Worm (Caenorhabditis elegans) whole organism, dauer: Measurements from ENCODE around the gene T21B4.3.

Source experiments
- unc-62 ChIP-seq: sonication (generic microtip); optimal IDR thresholded peaks from 2 replicates; lab custom pipeline; 2017; ENCODE audit warnings: missing biosample characterization, missing genetic modification reagents, missing genetic modification characterization

The T21B4.3 gene

DNA sequence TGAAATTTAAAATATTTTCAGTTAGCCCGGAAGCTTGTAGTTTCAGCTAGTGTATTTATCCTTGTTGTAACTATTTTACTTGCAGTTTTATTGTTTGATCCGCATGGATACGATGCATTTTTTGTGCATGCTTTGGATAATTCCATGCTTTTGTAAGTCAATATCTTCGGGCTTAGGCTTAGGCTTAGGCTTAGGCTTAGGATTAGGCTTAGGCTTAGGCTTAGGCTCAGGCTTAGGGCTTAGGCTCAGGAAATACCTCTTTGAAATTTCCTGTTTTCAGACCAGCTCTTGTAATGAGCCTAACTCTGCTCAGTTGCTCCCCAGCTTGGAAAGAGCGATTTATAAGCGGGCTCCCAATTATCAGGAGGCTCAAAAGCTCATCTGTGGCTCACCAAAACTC lies 29.8 kb downstream of the T21B4.3 start, which contains the start of gene srg-16:
Gene srg-16 (plus strand): TSS at position 87 of the 400 bp plus-strand sequence.
- TF ChIP-seq unc-62 (GFP tag; lab: Kevin White, UChicago) = no peak

DNA sequence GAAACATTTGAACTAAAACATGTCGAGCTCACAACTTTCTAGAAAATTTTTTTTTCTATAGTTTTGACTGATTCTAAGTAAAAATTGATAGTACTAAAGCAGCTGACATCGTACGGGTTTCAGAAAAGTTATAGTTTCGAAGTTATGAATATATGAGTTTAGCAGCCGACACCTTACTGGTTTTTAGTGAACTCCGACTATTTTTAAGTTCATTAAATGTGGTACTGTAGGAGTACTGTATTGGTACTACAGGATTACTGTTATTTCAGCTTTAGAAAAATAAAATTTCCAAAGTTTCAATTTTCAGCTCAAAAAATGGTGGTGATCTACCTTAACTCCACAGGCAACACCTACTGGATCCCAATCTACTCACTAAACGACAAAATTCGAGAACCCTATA lies 31.3 kb downstream of the T21B4.3 start, which contains the start of gene sre-37:
Gene sre-37 (plus strand): TSS at position 301 of the 400 bp plus-strand sequence.
- no peak for TF ChIP-seq unc-62 (GFP tag; lab: Kevin White, UChicago)

DNA sequence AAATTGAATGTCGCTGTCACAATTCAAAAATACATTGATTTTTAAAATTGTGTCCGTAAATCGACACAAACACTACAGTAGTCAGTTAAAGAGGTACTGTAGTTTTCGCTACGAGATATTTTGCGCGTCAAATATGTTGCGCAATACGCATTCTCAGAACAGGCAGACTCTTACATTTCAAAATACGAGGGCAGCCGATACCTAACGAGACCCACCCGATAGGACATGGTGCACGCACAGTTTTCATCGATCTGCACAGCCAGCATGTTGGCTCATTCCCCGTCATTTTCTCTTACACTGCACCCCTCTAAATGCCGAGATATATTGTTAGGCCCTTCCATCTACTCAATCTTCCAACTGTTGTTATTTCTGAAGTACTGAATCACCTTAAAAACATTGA lies 34.6 kb downstream of the T21B4.3 start, which contains the start of gene F15A4.2:
Gene F15A4.2 (plus strand): TSS at position 301 of the 400 bp plus-strand sequence.
- TF ChIP-seq unc-62 (GFP tag; lab: Kevin White, UChicago) = no peak

DNA sequence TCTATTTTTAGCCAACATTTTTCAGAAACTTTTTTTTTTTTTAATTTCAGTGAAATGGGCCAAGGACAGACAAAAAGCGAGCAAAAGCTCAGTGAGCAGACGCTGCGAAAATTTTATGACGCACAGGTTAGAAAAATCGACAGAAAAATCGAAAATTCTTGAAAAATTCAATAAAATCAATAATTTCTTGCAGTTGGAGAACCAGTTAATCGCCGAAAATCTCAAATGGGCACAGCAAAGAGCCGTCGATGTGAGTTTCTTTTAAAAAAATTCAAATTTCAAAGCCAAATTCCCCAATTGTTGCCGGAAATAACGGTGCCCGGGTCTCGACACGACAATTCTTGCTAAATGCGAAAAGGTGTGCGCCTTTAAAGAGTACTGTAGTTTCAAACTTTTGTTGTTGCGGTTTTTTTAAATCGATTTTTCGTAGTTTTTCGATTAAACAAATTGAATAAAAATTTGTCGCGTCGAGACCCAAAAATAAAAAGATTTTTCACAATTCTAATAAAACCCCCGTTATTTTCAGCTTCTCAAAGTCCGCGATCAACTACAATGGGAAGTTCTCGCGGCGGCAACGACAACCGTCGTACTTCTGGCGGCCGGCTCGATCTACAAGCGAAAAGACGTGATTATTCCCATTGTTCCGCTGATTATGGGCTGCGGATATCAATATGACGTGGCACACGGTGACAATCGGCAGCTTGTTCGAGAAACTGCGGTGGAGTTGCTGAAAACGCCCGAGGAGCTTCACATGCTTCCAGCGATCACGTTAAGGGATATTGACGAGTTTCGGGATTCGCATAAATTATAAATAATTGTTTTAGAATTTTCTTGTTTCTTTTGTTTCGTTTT lies 36.1 kb downstream of the T21B4.3 start, which contains the start of gene tag-280:
Gene tag-280 (plus strand): TSS at position 51 of the 852 bp plus-strand sequence.
- no peak for TF ChIP-seq unc-62 (GFP tag; lab: Kevin White, UChicago)

ce11 chrII:12459422-12459821 lies 37.5 kb downstream of the T21B4.3 start, which contains the start of gene tag-281:
Gene tag-281 (plus strand): TSS chrII:12459761.
- no peak for TF ChIP-seq unc-62 (GFP tag; lab: Kevin White, UChicago)

DNA sequence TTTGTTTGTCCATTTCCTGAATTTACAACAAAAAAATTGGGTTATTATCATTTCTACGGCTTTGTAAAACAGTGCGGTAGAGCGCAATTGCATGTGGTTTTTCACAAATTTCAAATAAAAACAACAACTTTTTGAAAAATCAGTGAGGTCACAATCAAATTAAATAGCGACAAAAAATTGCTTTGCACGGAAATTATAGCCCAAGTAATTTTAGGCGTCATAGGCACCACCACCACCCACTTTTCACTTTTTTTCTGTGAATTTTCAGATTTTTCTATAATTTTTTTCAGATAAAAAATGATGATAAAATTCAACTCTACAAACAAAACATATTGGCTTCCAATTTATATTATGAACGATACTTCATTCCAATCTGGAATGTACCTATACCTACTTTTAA lies 39.6 kb downstream of the T21B4.3 start, which contains the start of gene sre-38:
Gene sre-38 (plus strand): TSS at position 301 of the 400 bp plus-strand sequence.
- TF ChIP-seq unc-62 (GFP tag; lab: Kevin White, UChicago) = no peak

- no peak for TF ChIP-seq unc-62 (GFP tag; lab: Kevin White, UChicago)
Observed at ce11 chrII:12456633-12457032, 40.2 kb downstream of the T21B4.3 start, which contains the start of gene sre-32. Gene sre-32 (minus strand): TSS chrII:12456733.

DNA sequence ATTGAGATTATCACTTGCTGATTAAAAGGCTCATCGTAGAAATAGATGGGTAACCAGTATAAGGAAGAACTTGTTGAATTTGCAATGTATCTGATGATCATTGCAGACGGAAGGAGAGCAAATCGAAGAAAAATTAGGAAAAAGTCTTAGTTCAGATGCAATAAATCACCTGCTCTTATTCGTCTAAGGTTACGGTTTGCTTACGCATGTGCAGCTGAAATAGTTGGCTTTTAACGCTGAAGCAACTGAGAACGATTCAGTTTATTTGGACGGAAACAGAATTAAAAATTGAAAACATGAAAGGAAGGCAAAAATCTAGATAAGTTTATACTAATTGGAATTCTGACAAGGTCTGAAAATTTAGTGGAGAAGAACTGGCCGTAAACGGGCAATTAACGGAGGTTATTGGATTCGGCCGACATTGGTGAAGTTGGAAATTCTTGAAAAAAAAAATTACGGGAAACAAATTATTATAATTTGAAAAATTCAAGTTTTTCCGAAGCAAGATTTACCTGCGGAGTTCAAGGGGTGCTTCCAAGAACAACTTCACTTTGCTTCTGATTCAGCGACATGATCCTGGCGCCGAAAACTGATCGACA lies 44.0 kb downstream of the T21B4.3 start, which contains the start of the genes sre-35 and sre-33:
Gene sre-35 (minus strand): TSS at position 101 of the 599 bp plus-strand sequence.
Gene sre-33 (plus strand): TSS at position 549 of the 599 bp plus-strand sequence.
- no peak for TF ChIP-seq unc-62 (GFP tag; lab: Kevin White, UChicago)

DNA sequence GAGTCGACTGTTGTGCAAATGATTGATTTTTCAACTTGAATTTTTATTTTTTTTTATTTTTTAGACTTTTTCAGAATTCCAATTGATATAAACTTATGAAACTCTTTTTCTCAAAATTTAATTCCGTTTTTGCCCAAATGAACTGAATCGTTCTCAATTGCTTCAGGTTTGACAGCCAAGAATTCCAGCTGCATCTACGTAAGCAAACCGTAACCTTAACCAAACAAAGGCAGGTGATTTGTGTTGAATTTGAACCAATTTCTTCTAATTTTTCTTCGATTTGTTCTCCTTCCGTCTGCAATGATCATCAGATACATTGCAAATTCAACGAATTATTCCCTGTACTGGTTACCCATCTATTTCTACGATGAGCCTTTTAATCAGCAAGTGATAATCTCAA lies 47.0 kb downstream of the T21B4.3 start, which contains the start of gene sre-34:
Gene sre-34 (plus strand): TSS at position 301 of the 400 bp plus-strand sequence.
- TF ChIP-seq unc-62 (GFP tag; lab: Kevin White, UChicago) = no peak

ce11 chrII:12448241-12448640 lies 48.6 kb downstream of the T21B4.3 start, which contains the start of gene srh-27:
Gene srh-27 (plus strand): TSS chrII:12448541.
- no peak for TF ChIP-seq unc-62 (GFP tag; lab: Kevin White, UChicago)
